Fruit fly (Drosophila melanogaster) whole organism, embryonic: Measurements from ENCODE around the gene Cyp4g15.

Experiments
- Ada2b ChIP-seq: fragments of 200-800 bp; sonication (Bioruptor generic); IDR thresholded peaks from 2 replicates; pipeline ENCODE4 v1.3.6; 2022; ENCODE audit warnings: missing biosample characterization, missing genetic modification characterization
- Aef1 ChIP-seq: fragments of 200-800 bp; sonication (Bioruptor generic); IDR thresholded peaks from 3 replicates; pipeline ENCODE4 v1.3.6; 2022; ENCODE audit warnings: missing biosample characterization, missing genetic modification characterization
- Awh ChIP-seq: fragments of 200-800 bp; sonication (Bioruptor generic); IDR thresholded peaks from 2 replicates; pipeline ENCODE4, ENCODE4 v1.3.6; 2022; ENCODE audit warnings: missing biosample characterization, missing genetic modification characterization
- B-H1 ChIP-seq: fragments of 200-800 bp; sonication (Bioruptor generic); IDR thresholded peaks from 3 replicates; pipeline ENCODE4 v1.3.6; 2022; ENCODE audit warnings: missing biosample characterization, missing genetic modification characterization
- CG10462 ChIP-seq: fragments of 200-800 bp; sonication (Bioruptor generic); optimal IDR thresholded peaks from 2 replicates; lab custom pipeline; 2016; ENCODE audit warnings: missing biosample characterization, missing genetic modification characterization
- CG10959 ChIP-seq: fragments of 200-800 bp; sonication (Bioruptor generic); IDR thresholded peaks from 2 replicates; pipeline ENCODE4 v1.3.6; 2022; ENCODE audit warnings: missing biosample characterization, missing genetic modification characterization
- CG11093 ChIP-seq: fragments of 200-800 bp; sonication (Bioruptor generic); IDR thresholded peaks from 3 replicates; pipeline ENCODE4 v1.3.6; 2022; ENCODE audit warnings: missing biosample characterization, missing genetic modification characterization
- CG11247 ChIP-seq: fragments of 200-800 bp; sonication (Bioruptor generic); IDR thresholded peaks from 2 replicates; pipeline ENCODE4 v1.3.6; 2022; ENCODE audit warnings: missing biosample characterization, missing genetic modification characterization
- CG11504 ChIP-seq: fragments of 200-800 bp; sonication (Bioruptor generic); optimal IDR thresholded peaks from 3 replicates; lab custom pipeline; 2019; ENCODE audit warnings: missing biosample characterization, mild to moderate bottlenecking, missing genetic modification characterization, moderate library complexity
- CG12769 ChIP-seq: fragments of 200-800 bp; sonication (Bioruptor generic); optimal IDR thresholded peaks from 2 replicates; lab custom pipeline; 2019; ENCODE audit warnings: missing biosample characterization, mild to moderate bottlenecking, missing genetic modification characterization, moderate library complexity
- CG14441 ChIP-seq: fragments of 200-800 bp; sonication (Bioruptor generic); IDR thresholded peaks from 2 replicates; pipeline ENCODE4 v1.3.6; 2022; ENCODE audit warnings: missing biosample characterization, missing genetic modification characterization
- CG17359 ChIP-seq: fragments of 200-800 bp; sonication (Bioruptor generic); optimal IDR thresholded peaks from 3 replicates; lab custom pipeline; 2018; ENCODE audit warnings: missing biosample characterization, mild to moderate bottlenecking, missing genetic modification characterization, moderate library complexity
- CG17361 ChIP-seq: fragments of 200-800 bp; sonication (Bioruptor generic); IDR thresholded peaks from 3 replicates; pipeline ENCODE4 v1.3.6; 2022; ENCODE audit warnings: missing biosample characterization, missing genetic modification characterization
- CG2120 ChIP-seq: fragments of 200-800 bp; sonication (Bioruptor generic); optimal IDR thresholded peaks from 3 replicates; lab custom pipeline; 2016; ENCODE audit warnings: missing biosample characterization, missing genetic modification characterization
- CG2678 ChIP-seq: fragments of 200-800 bp; sonication (Bioruptor generic); optimal IDR thresholded peaks from 3 replicates; lab custom pipeline; 2019; ENCODE audit warnings: missing biosample characterization, mild to moderate bottlenecking, missing genetic modification characterization, moderate library complexity
- CG30403 ChIP-seq: fragments of 200-800 bp; sonication (Bioruptor generic); optimal IDR thresholded peaks from 3 replicates; lab custom pipeline; 2016; ENCODE audit warnings: missing biosample characterization, missing genetic modification characterization
- CG31441 ChIP-seq: fragments of 200-800 bp; sonication (Bioruptor generic); IDR thresholded peaks from 2 replicates; pipeline ENCODE4 v1.3.6; 2022; ENCODE audit warnings: missing biosample characterization, missing genetic modification characterization
- CG32532 ChIP-seq: fragments of 200-800 bp; sonication (Bioruptor generic); IDR thresholded peaks from 2 replicates; pipeline ENCODE4 v1.3.6; 2022; ENCODE audit warnings: missing biosample characterization, missing genetic modification characterization
- CG34422 ChIP-seq: fragments of 200-800 bp; sonication (Bioruptor generic); IDR thresholded peaks from 3 replicates; pipeline ENCODE4 v1.3.6; 2022; ENCODE audit warnings: missing biosample characterization, missing genetic modification characterization
- CG3838 ChIP-seq: fragments of 200-800 bp; sonication (Bioruptor generic); optimal IDR thresholded peaks from 3 replicates; lab custom pipeline; 2016; ENCODE audit warnings: missing biosample characterization, missing genetic modification characterization
- CG7839 ChIP-seq: fragments of 200-800 bp; sonication (Bioruptor generic); optimal IDR thresholded peaks from 3 replicates; lab custom pipeline; 2018; ENCODE audit warnings: missing biosample characterization, mild to moderate bottlenecking, missing genetic modification characterization, moderate library complexity
- CG7987 ChIP-seq: fragments of 200-800 bp; sonication (Bioruptor generic); optimal IDR thresholded peaks from 2 replicates; lab custom pipeline; 2018; ENCODE audit warnings: missing biosample characterization, mild to moderate bottlenecking, missing genetic modification characterization, moderate library complexity
- CG8290 ChIP-seq, 3 experiments: fragments of 200-800 bp; sonication (Bioruptor generic); optimal IDR thresholded peaks; 2 replicates each; lab custom pipeline; 2016 to 2019; ENCODE audit warnings: missing biosample characterization in 3 of 3, missing genetic modification characterization in 3 of 3, mild to moderate bottlenecking in 2 of 3, moderate library complexity in 1 of 3
- D19A ChIP-seq: fragments of 200-800 bp; optimal IDR thresholded peaks from 3 replicates; lab custom pipeline; 2019; ENCODE audit warnings: missing biosample characterization, mild to moderate bottlenecking, missing genetic modification characterization, moderate library complexity
- D19B ChIP-seq: fragments of 200-800 bp; sonication (Bioruptor generic); optimal IDR thresholded peaks from 2 replicates; lab custom pipeline; 2017; ENCODE audit warnings: missing biosample characterization, mild to moderate bottlenecking, missing genetic modification characterization
- H15 ChIP-seq: fragments of 200-800 bp; sonication (Bioruptor generic); IDR thresholded peaks from 3 replicates; pipeline ENCODE4 v1.3.6; 2022; ENCODE audit warnings: missing biosample characterization, missing genetic modification characterization
- HLH3B ChIP-seq: fragments of 200-800 bp; sonication (Bioruptor generic); IDR thresholded peaks from 2 replicates; pipeline ENCODE4 v1.3.6; 2022; ENCODE audit warnings: missing biosample characterization, missing genetic modification characterization
- Hmr ChIP-seq: fragments of 200-800 bp; sonication (Bioruptor generic); optimal IDR thresholded peaks from 3 replicates; lab custom pipeline; 2017; ENCODE audit warnings: mild to moderate bottlenecking, missing biosample characterization, missing genetic modification reagents, missing genetic modification characterization
- Mrtf ChIP-seq: fragments of 200-800 bp; sonication (Bioruptor generic); IDR thresholded peaks from 3 replicates; pipeline ENCODE4 v1.3.6; 2022; ENCODE audit warnings: missing biosample characterization, missing genetic modification characterization
- Nf-YA ChIP-seq: fragments of 200-800 bp; sonication (Bioruptor generic); IDR thresholded peaks from 2 replicates; pipeline ENCODE4 v1.3.6; 2022; ENCODE audit warnings: missing biosample characterization, missing genetic modification characterization
- Optix ChIP-seq: fragments of 200-800 bp; sonication (Bioruptor generic); IDR thresholded peaks from 3 replicates; pipeline ENCODE4 v1.3.6; 2022; ENCODE audit warnings: missing biosample characterization, missing genetic modification characterization
- Ptx1 ChIP-seq: fragments of 200-800 bp; sonication (Bioruptor generic); IDR thresholded peaks from 2 replicates; pipeline ENCODE4 v1.3.6; 2022; ENCODE audit warnings: missing biosample characterization, missing genetic modification characterization
- Scr ChIP-seq: fragments of 200-800 bp; sonication (Bioruptor generic); IDR thresholded peaks from 2 replicates; pipeline ENCODE4 v1.3.6; 2022; ENCODE audit warnings: missing biosample characterization, missing genetic modification characterization; ENCODE audit not compliant: partially characterized antibody
- al ChIP-seq: fragments of 200-800 bp; sonication (Bioruptor generic); IDR thresholded peaks from 2 replicates; pipeline ENCODE4 v1.3.6; 2022; ENCODE audit warnings: missing biosample characterization, missing genetic modification characterization
- ci ChIP-seq: fragments of 200-800 bp; sonication (Bioruptor generic); IDR thresholded peaks from 3 replicates; pipeline ENCODE4 v1.3.6; 2022; ENCODE audit warnings: missing biosample characterization, missing genetic modification characterization
- crol ChIP-seq: fragments of 200-800 bp; sonication (Bioruptor generic); IDR thresholded peaks from 2 replicates; pipeline ENCODE4 v1.3.6; 2022; ENCODE audit warnings: missing biosample characterization, missing genetic modification characterization
- ems ChIP-seq: fragments of 200-800 bp; sonication (Bioruptor generic); optimal IDR thresholded peaks from 3 replicates; lab custom pipeline; 2016; ENCODE audit warnings: missing biosample characterization, missing genetic modification characterization
- esg ChIP-seq: fragments of 200-800 bp; sonication (Bioruptor generic); conservative IDR thresholded peaks from 2 replicates; pipeline ENCODE4 v1.3.6; 2022; ENCODE audit warnings: missing biosample characterization, missing genetic modification characterization
- gem ChIP-seq: fragments of 200-800 bp; sonication (Bioruptor generic); optimal IDR thresholded peaks from 2 replicates; lab custom pipeline; 2019; ENCODE audit warnings: missing biosample characterization, mild to moderate bottlenecking, missing genetic modification characterization, moderate library complexity
- ind ChIP-seq: fragments of 200-800 bp; sonication (Bioruptor generic); optimal IDR thresholded peaks from 3 replicates; lab custom pipeline; 2016; ENCODE audit warnings: missing biosample characterization, missing genetic modification characterization
- lilli ChIP-seq: fragments of 200-800 bp; sonication (Bioruptor generic); optimal IDR thresholded peaks from 3 replicates; lab custom pipeline; 2016; ENCODE audit warnings: missing biosample characterization, missing genetic modification characterization
- lmd ChIP-seq: fragments of 200-800 bp; sonication (Bioruptor generic); IDR thresholded peaks from 2 replicates; pipeline ENCODE4 v1.3.6; 2022; ENCODE audit warnings: missing biosample characterization, missing genetic modification characterization
- nmo ChIP-seq: fragments of 200-800 bp; sonication (Bioruptor generic); optimal IDR thresholded peaks from 2 replicates; lab custom pipeline; 2018; ENCODE audit warnings: missing biosample characterization, mild to moderate bottlenecking, missing genetic modification characterization, moderate library complexity
- pan ChIP-seq, 4 experiments: fragments of >200 bp in 3 of 4; fragments of 200-800 bp in 1 of 4; sonication (Bioruptor generic) in 1 of 4; optimal IDR thresholded peaks in 3 of 4; IDR thresholded peaks in 1 of 4; 2 replicates each; pipeline versions ENCODE4 v1.3.6 to Lab custom; 2017 to 2022; ENCODE audit warnings: missing biosample characterization in 2 of 4, missing genetic modification characterization in 2 of 4, mixed read lengths in 1 of 4
- row ChIP-seq: fragments of 200-800 bp; sonication (Bioruptor generic); IDR thresholded peaks from 3 replicates; pipeline ENCODE4 v1.3.6; 2022; ENCODE audit warnings: missing biosample characterization, missing genetic modification characterization
- sima ChIP-seq: fragments of 200-800 bp; sonication (Bioruptor generic); optimal IDR thresholded peaks from 2 replicates; lab custom pipeline; 2016; ENCODE audit warnings: missing biosample characterization, missing genetic modification characterization
- tgo ChIP-seq: fragments of 200-800 bp; sonication (Bioruptor generic); IDR thresholded peaks from 3 replicates; pipeline ENCODE4 v1.3.6; 2022; ENCODE audit warnings: missing biosample characterization, missing genetic modification characterization
- z ChIP-seq: fragments of 200-800 bp; sonication (Bioruptor generic); IDR thresholded peaks from 3 replicates; pipeline ENCODE4 v1.3.6; 2022; ENCODE audit warnings: missing biosample characterization, missing genetic modification characterization

Gene Cyp4g15

dm6 chrX:11466757-11467156 is 10.1 kb upstream of the Cyp4g15 start (continued):
- peak; percentile 33 for TF ChIP-seq CG12769 (tag; lab: Kevin White, UChicago)
- TF ChIP-seq CG17359 (tag; lab: Kevin White, UChicago): peak; percentile 27
- no peak for TF ChIP-seq CG8290 (GFP tag; optimal IDR thresholded peaks at IDR 0.05; lab: Kevin White, UChicago)
- peak in 1 of 2 experiments; percentile 25 for TF ChIP-seq CG8290 (tag; optimal IDR thresholded peaks at IDR 0.05; lab: Kevin White, UChicago)
- no peak for TF ChIP-seq CG10462 (GFP tag; lab: Kevin White, UChicago)
- TF ChIP-seq CG11247 (GFP tag; lab: Robert Waterston, UW): peak; percentile 45; the same call in 1 of the 2 replicates
- TF ChIP-seq esg: 0 out of 2 replicates have a peak, but pooled peaks have one; percentile 22
- peak; percentile 29 for TF ChIP-seq CG2120 (GFP tag; lab: Kevin White, UChicago)
- TF ChIP-seq Ptx1: peak; percentile 41; the same call in 1 of the 2 replicates
- TF ChIP-seq CG11504 (tag; lab: Kevin White, UChicago): peak; percentile 46
- TF ChIP-seq D19B (GFP tag; lab: Kevin White, UChicago): peak; percentile 51
- peak; percentile 2 for TF ChIP-seq Hmr
- peak; percentile 62; the same call in 2 of the 3 replicates for TF ChIP-seq ci (GFP tag; lab: Robert Waterston, UW)
- no peak for TF ChIP-seq pan (optimal IDR thresholded peaks at IDR 0.05; lab: Kevin White, UChicago)
- TF ChIP-seq pan (GFP tag; optimal IDR thresholded peaks at IDR 0.05 in 1 of 2, IDR thresholded peaks at IDR 0.05 in 1 of 2): peak in 1 of 2 experiments; percentile 52
- peak; percentile 26; the same call in 1 of the 2 replicates for TF ChIP-seq lmd (GFP tag; lab: Robert Waterston, UW)
- TF ChIP-seq CG2678 (tag; lab: Kevin White, UChicago): peak; percentile 14
- TF ChIP-seq CG30403 (GFP tag; lab: Kevin White, UChicago): peak; percentile 7
- TF ChIP-seq HLH3B: 0 out of 2 replicates have a peak, but pooled peaks have one; percentile 18
- peak; percentile 4 for TF ChIP-seq ind (GFP tag; lab: Kevin White, UChicago)
- TF ChIP-seq lilli: peak; percentile 22
- TF ChIP-seq gem: peak; percentile 32
- TF ChIP-seq Awh (GFP tag; lab: Robert Waterston, UW): 0 out of 2 replicates have a peak, but pooled peaks have one; percentile 12
- TF ChIP-seq CG34422 (GFP tag; lab: Robert Waterston, UW): 0 out of 3 replicates have a peak, but pooled peaks have one; percentile 15
- TF ChIP-seq B-H1 (GFP tag; lab: Robert Waterston, UW): peak; percentile 13; the same call in 1 of the 3 replicates
- 0 out of 3 replicates have a peak, but pooled peaks have one; percentile 23 for TF ChIP-seq Optix (GFP tag; lab: Robert Waterston, UW)

- TF ChIP-seq CG17361 (GFP tag; lab: Robert Waterston, UW): 0 out of 3 replicates have a peak, but pooled peaks have one; percentile 16
- TF ChIP-seq ems: no peak
- TF ChIP-seq CG10959 (GFP tag; lab: Robert Waterston, UW): no peak
- peak; percentile 34; the same call in 1 of the 2 replicates for TF ChIP-seq CG32532 (GFP tag; lab: Robert Waterston, UW)
- no peak; the same call in 2 of the 3 replicates for TF ChIP-seq CG11093 (GFP tag; lab: Robert Waterston, UW)
- TF ChIP-seq nmo (GFP tag; lab: Kevin White, UChicago): no peak
- no peak for TF ChIP-seq z (GFP tag; lab: Robert Waterston, UW)
- TF ChIP-seq Ptx1: peak; percentile 60
- 0 out of 3 replicates have a peak, but pooled peaks have one; percentile 13 for TF ChIP-seq Aef1 (GFP tag; lab: Robert Waterston, UW)
- TF ChIP-seq Ada2b (GFP tag; lab: Robert Waterston, UW): peak; percentile 33; the same call in 1 of the 2 replicates
- TF ChIP-seq row (GFP tag; lab: Robert Waterston, UW): peak; percentile 59; the same call in 2 of the 3 replicates
- TF ChIP-seq tgo (GFP tag; lab: Robert Waterston, UW): peak; percentile 41; the same call in 2 of the 3 replicates
- TF ChIP-seq D19A (tag; lab: Kevin White, UChicago): no peak
- TF ChIP-seq pan (optimal IDR thresholded peaks at IDR 0.05; lab: Kevin White, UChicago): no peak
- peak in 1 of 2 experiments; percentile 58 for TF ChIP-seq pan (GFP tag; optimal IDR thresholded peaks at IDR 0.05 in 1 of 2, IDR thresholded peaks at IDR 0.05 in 1 of 2)
- TF ChIP-seq CG31441 (GFP tag; lab: Robert Waterston, UW): 0 out of 2 replicates have a peak, but pooled peaks have one; percentile 18
- TF ChIP-seq B-H1 (GFP tag; lab: Robert Waterston, UW): peak; percentile 22; the same call in 1 of the 3 replicates
- no peak for TF ChIP-seq sima
- peak; percentile 14; the same call in 1 of the 2 replicates for TF ChIP-seq al (GFP tag; lab: Robert Waterston, UW)
- no peak for TF ChIP-seq CG7987
- TF ChIP-seq crol (GFP tag; lab: Robert Waterston, UW): peak; percentile 66
- peak; percentile 52 for TF ChIP-seq CG14441 (GFP tag; lab: Robert Waterston, UW)
- TF ChIP-seq CG3838: no peak
- peak; percentile 3 for TF ChIP-seq CG17359 (tag; lab: Kevin White, UChicago)
- 0 out of 3 replicates have a peak, but pooled peaks have one; percentile 16 for TF ChIP-seq Mrtf (GFP tag; lab: Robert Waterston, UW)
- TF ChIP-seq Scr (GFP tag; lab: Robert Waterston, UW): peak; percentile 49
- TF ChIP-seq Nf-YA: 0 out of 2 replicates have a peak, but pooled peaks have one; percentile 24
- peak; percentile 52; the same call in 1 of the 3 replicates for TF ChIP-seq H15 (GFP tag; lab: Robert Waterston, UW)
- peak; percentile 8 for TF ChIP-seq CG7839 (tag; lab: Kevin White, UChicago)
These were observed 8.6 kb upstream of the Cyp4g15 start for dm6 chrX:11468304-11468703.
